Fruit fly (Drosophila melanogaster): ENCODE data around the gene inaF-A.

inaF-A gene

DNA sequence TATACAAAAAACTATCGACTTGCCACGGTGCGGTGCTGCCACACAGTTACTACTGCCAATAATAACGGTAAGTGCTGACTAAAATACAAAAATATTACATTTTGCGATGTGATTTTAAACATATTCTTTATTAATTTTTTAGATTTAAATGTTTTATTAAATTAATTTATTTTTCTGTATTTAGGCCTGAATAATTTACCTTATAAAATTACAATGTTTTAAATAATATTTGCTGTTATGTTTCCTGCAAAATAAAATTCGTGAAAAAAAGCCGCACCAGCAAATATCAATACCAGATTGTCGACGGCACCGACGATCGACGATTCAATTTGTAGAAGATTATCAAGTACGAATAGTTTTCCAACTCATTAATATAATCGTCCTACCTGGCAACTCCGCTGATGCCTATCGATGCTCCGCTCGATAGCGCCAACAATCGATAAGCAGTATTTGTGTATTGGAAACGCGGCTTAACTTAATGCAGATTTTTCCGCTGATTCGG is 55.1 kb downstream of the inaF-A start, which contains the start of the genes Vlet and bif:
Gene Vlet, minus strand, starts transcription at position 51 of the 502 bp plus-strand sequence.
Gene bif, plus strand, starts transcription at position 432 of the 502 bp plus-strand sequence.
- TF ChIP-seq fd96Cb (tag; optimal IDR thresholded peaks at IDR 0.05) (peak; percentile 52), Gug (GFP tag; IDR thresholded peaks at IDR 0.05) (peak; percentile 29; the same call in 2 of the 4 replicates), C15 (GFP tag; IDR thresholded peaks at IDR 0.05) (no peak), ranshi (GFP tag; IDR thresholded peaks at IDR 0.05) (no peak; the same call in 1 of the 2 replicates), CG15269 (tag; optimal IDR thresholded peaks at IDR 0.05) (peak; percentile 78), trem (tag; optimal IDR thresholded peaks at IDR 0.05) (peak; percentile 65), CG12659 (GFP tag; optimal IDR thresholded peaks at IDR 0.05) (peak; percentile 71), fru (optimal IDR thresholded peaks at IDR 0.05) (no peak), CG8944 (GFP tag; optimal IDR thresholded peaks at IDR 0.05) (peak; percentile 52), CG14441 (GFP tag; IDR thresholded peaks at IDR 0.05) (peak; percentile 43; the same call in 1 of the 2 replicates), CG9727 (GFP tag; optimal IDR thresholded peaks at IDR 0.05) (peak; percentile 78), CG13424 (tag; optimal IDR thresholded peaks at IDR 0.05) (peak; percentile 78), so (GFP tag; IDR thresholded peaks at IDR 0.05) (no peak), Atf3 (GFP tag; optimal IDR thresholded peaks at IDR 0.05) (no peak), emc (GFP tag; optimal IDR thresholded peaks at IDR 0.05) (no peak), CG5953 (GFP tag; IDR thresholded peaks at IDR 0.05) (no peak), CG8290 (GFP tag; optimal IDR thresholded peaks at IDR 0.05) (peak; percentile 34), CG8290 (tag; optimal IDR thresholded peaks at IDR 0.05) (peak in 1 of 2 experiments; percentile 25), CG4404 (GFP tag; IDR thresholded peaks at IDR 0.05) (peak; percentile 41; the same call in 1 of the 2 replicates), Aef1 (GFP tag; IDR thresholded peaks at IDR 0.05) (peak; percentile 38; the same call in 1 of the 3 replicates), pzg (GFP tag; optimal IDR thresholded peaks at IDR 0.05) (peak; percentile 44), CG13894 (tag; optimal IDR thresholded peaks at IDR 0.05) (no peak), CG9437 (GFP tag; optimal IDR thresholded peaks at IDR 0.05) (peak; percentile 64), NfI (GFP tag; optimal IDR thresholded peaks at IDR 0.05) (peak; percentile 75), zen (tag; optimal IDR thresholded peaks at IDR 0.05) (peak; percentile 62), Eip74EF (GFP tag; optimal IDR thresholded peaks at IDR 0.05) (no peak), gfzf (GFP tag; optimal IDR thresholded peaks at IDR 0.05) (no peak), nom (GFP tag; optimal IDR thresholded peaks at IDR 0.05) (no peak), corto (GFP tag; optimal IDR thresholded peaks at IDR 0.05) (no peak), CG33557 (GFP tag; optimal IDR thresholded peaks at IDR 0.05) (peak; percentile 26), eve (GFP tag; optimal IDR thresholded peaks at IDR 0.05) (no peak), Hr78 (GFP tag; optimal IDR thresholded peaks at IDR 0.05) (no peak), CG11456 (GFP tag; IDR thresholded peaks at IDR 0.05) (0 out of 3 replicates have a peak, but pooled peaks have one; percentile 61), chif (GFP tag; optimal IDR thresholded peaks at IDR 0.05) (peak in 1 of 2 experiments; percentile 46), BtbVII (GFP tag; optimal IDR thresholded peaks at IDR 0.05) (peak; percentile 58), sr (GFP tag; IDR thresholded peaks at IDR 0.05) (no peak), seq (GFP tag; IDR thresholded peaks at IDR 0.05) (peak; percentile 50; the same call in 1 of the 2 replicates), trh (GFP tag; optimal IDR thresholded peaks at IDR 0.05) (no peak), Oaz (GFP tag; IDR thresholded peaks at IDR 0.05) (no peak), B-H2 (GFP tag; optimal IDR thresholded peaks at IDR 0.05) (peak; percentile 57), CG17612 (GFP tag; IDR thresholded peaks at IDR 0.05) (no peak), Bteb2 (GFP tag; optimal IDR thresholded peaks at IDR 0.05) (peak; percentile 17), fd3F (GFP tag; optimal IDR thresholded peaks at IDR 0.05) (peak; percentile 27), CG6175 (GFP tag; IDR thresholded peaks at IDR 0.05) (0 out of 3 replicates have a peak, but pooled peaks have one; percentile 18), Spps (tag; optimal IDR thresholded peaks at IDR 0.05) (peak; percentile 19), Pdp1 (GFP tag; optimal IDR thresholded peaks at IDR 0.05) (peak in 1 of 2 experiments; percentile 18), CG4820 (GFP tag; optimal IDR thresholded peaks at IDR 0.05) (peak; percentile 46), pros (GFP tag; optimal IDR thresholded peaks at IDR 0.05) (no peak), CG2875 (GFP tag; optimal IDR thresholded peaks at IDR 0.05) (no peak), CG10959 (GFP tag; IDR thresholded peaks at IDR 0.05) (no peak)

All from whole organism, embryonic.